Fruit fly (Drosophila melanogaster): Measurements from ENCODE around the gene Dus2.

The Dus2 gene

dm6 chrX:14237873-14238394 lies at the start of gene Dus2, which contains the start of gene Fbxl4:
TSS of gene Dus2 (plus strand) at chrX:14237988.
TSS of gene Fbxl4 (minus strand) at chrX:14237923.
- TF ChIP-seq pan (optimal IDR thresholded peaks at IDR 0.05) (no peak), EcR (GFP tag; optimal IDR thresholded peaks at IDR 0.05) (no peak), usp (GFP tag; optimal IDR thresholded peaks at IDR 0.05) (no peak), Dll (optimal IDR thresholded peaks at IDR 0.05) (no peak), psq (optimal IDR thresholded peaks at IDR 0.05) (no peak), CG8478 (optimal IDR thresholded peaks at IDR 0.05) (no peak)

dm6 chrX:14189216-14189615 lies 48.6 kb upstream of the Dus2 start, which contains the start of gene CG11585:
TSS of gene CG11585 (plus strand) at chrX:14189516.
- TF ChIP-seq CG8478 (optimal IDR thresholded peaks at IDR 0.05) (no peak), pan (optimal IDR thresholded peaks at IDR 0.05) (no peak), psq (optimal IDR thresholded peaks at IDR 0.05) (no peak), usp (GFP tag; optimal IDR thresholded peaks at IDR 0.05) (no peak), Dll (optimal IDR thresholded peaks at IDR 0.05) (no peak), EcR (GFP tag; optimal IDR thresholded peaks at IDR 0.05) (no peak)

- TF ChIP-seq psq (optimal IDR thresholded peaks at IDR 0.05) = no peak
- no peak for TF ChIP-seq Dll (optimal IDR thresholded peaks at IDR 0.05)
- TF ChIP-seq usp (GFP tag; optimal IDR thresholded peaks at IDR 0.05) = no peak
- no peak for TF ChIP-seq CG8478 (optimal IDR thresholded peaks at IDR 0.05)
- TF ChIP-seq pan (optimal IDR thresholded peaks at IDR 0.05) = no peak
- no peak for TF ChIP-seq EcR (GFP tag; optimal IDR thresholded peaks at IDR 0.05)
Measured at dm6 chrX:14191918-14192317, 45.9 kb upstream of the Dus2 start, which contains the start of gene CG13403. TSS of gene CG13403 (minus strand) at chrX:14192018.

dm6 chrX:14193013-14193412 lies 44.8 kb upstream of the Dus2 start, which contains the start of gene yl:
TSS of gene yl (plus strand) at chrX:14193214.
- no peak for TF ChIP-seq pan (optimal IDR thresholded peaks at IDR 0.05)
- TF ChIP-seq Dll (optimal IDR thresholded peaks at IDR 0.05) = no peak
- TF ChIP-seq psq (optimal IDR thresholded peaks at IDR 0.05) = no peak
- TF ChIP-seq CG8478 (optimal IDR thresholded peaks at IDR 0.05) = no peak
- TF ChIP-seq EcR (GFP tag; optimal IDR thresholded peaks at IDR 0.05) = no peak

- TF ChIP-seq CG8478 (optimal IDR thresholded peaks at IDR 0.05) (no peak), EcR (GFP tag; optimal IDR thresholded peaks at IDR 0.05) (no peak), pan (optimal IDR thresholded peaks at IDR 0.05) (no peak), usp (GFP tag; optimal IDR thresholded peaks at IDR 0.05) (no peak), psq (optimal IDR thresholded peaks at IDR 0.05) (no peak), Dll (optimal IDR thresholded peaks at IDR 0.05) (no peak)
Measured at dm6 chrX:14199967-14200531, 37.7 kb upstream of the Dus2 start, which contains the start of gene CG11590. TSS of gene CG11590 (plus strand) at chrX:14200178.

dm6 chrX:14201178-14201577 lies 36.6 kb upstream of the Dus2 start, which contains the start of gene Prp16:
TSS of gene Prp16 (plus strand) at chrX:14201362.
- TF ChIP-seq EcR (GFP tag; optimal IDR thresholded peaks at IDR 0.05) = no peak
- no peak for TF ChIP-seq usp (GFP tag; optimal IDR thresholded peaks at IDR 0.05)
- no peak for TF ChIP-seq pan (optimal IDR thresholded peaks at IDR 0.05)
- TF ChIP-seq Dll (optimal IDR thresholded peaks at IDR 0.05) = no peak
- no peak for TF ChIP-seq CG8478 (optimal IDR thresholded peaks at IDR 0.05)
- TF ChIP-seq psq (optimal IDR thresholded peaks at IDR 0.05) = no peak

dm6 chrX:14208426-14209208 lies 29.2 kb upstream of the Dus2 start:
- no peak for TF ChIP-seq Dll (optimal IDR thresholded peaks at IDR 0.05)
- TF ChIP-seq psq (optimal IDR thresholded peaks at IDR 0.05) = no peak
- no peak for TF ChIP-seq EcR (GFP tag; optimal IDR thresholded peaks at IDR 0.05)
- no peak for TF ChIP-seq CG8478 (optimal IDR thresholded peaks at IDR 0.05)
- TF ChIP-seq usp (GFP tag; optimal IDR thresholded peaks at IDR 0.05) = no peak
- TF ChIP-seq pan (optimal IDR thresholded peaks at IDR 0.05) = no peak

- TF ChIP-seq pan (optimal IDR thresholded peaks at IDR 0.05) (no peak), Dll (optimal IDR thresholded peaks at IDR 0.05) (no peak), CG8478 (optimal IDR thresholded peaks at IDR 0.05) (no peak), psq (optimal IDR thresholded peaks at IDR 0.05) (no peak), EcR (GFP tag; optimal IDR thresholded peaks at IDR 0.05) (no peak), usp (GFP tag; optimal IDR thresholded peaks at IDR 0.05) (no peak)
Measured at dm6 chrX:14209209-14209781, 28.5 kb upstream of the Dus2 start.

dm6 chrX:14211250-14211944 lies 26.4 kb upstream of the Dus2 start:
- TF ChIP-seq usp (GFP tag; optimal IDR thresholded peaks at IDR 0.05) (no peak), Dll (optimal IDR thresholded peaks at IDR 0.05) (peak; percentile 47)

- TF ChIP-seq usp (GFP tag; optimal IDR thresholded peaks at IDR 0.05) (no peak), CG8478 (optimal IDR thresholded peaks at IDR 0.05) (no peak), psq (optimal IDR thresholded peaks at IDR 0.05) (no peak), EcR (GFP tag; optimal IDR thresholded peaks at IDR 0.05) (no peak), Dll (optimal IDR thresholded peaks at IDR 0.05) (no peak), pan (optimal IDR thresholded peaks at IDR 0.05) (no peak)
Measured at dm6 chrX:14212147-14212792, 25.5 kb upstream of the Dus2 start.

Data from whole organism.